Worm (Caenorhabditis elegans): Measurements from ENCODE around the gene lmbr-1.
A peak's percentile ranks its signal among the peaks of the same experiment; 100 is the strongest.

Gene lmbr-1

DNA sequence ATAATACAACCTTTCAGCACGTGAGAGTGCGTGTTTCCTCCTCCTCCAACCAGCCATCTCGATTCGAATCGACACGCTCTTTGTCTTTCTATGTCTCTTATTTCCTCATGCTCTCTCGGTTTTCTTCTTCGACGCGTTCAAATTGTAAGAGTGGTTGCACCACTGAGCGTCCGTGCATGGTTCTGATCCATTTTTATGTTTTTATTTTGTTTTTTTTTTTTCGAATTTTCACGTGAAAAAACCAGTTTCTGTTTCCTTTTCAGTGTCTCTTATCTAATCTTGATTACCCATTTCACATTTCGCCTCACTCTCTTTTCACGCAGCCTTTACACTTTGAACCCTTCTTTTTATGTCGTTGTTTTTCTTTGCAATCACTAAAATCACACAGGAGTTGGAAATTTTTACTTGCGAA is 1.2 kb upstream of the lmbr-1 start (continued):
- TF ChIP-seq daf-8 (GFP tag; IDR thresholded peaks at IDR 0.05) = no peak
- TF ChIP-seq zfp-2 (tag; optimal IDR thresholded peaks at IDR 0.05) = no peak
- TF ChIP-seq nhr-48 (tag; optimal IDR thresholded peaks at IDR 0.05) = peak; percentile 36
- TF ChIP-seq hmg-1.1 (GFP tag; IDR thresholded peaks at IDR 0.05) = 0 out of 2 replicates have a peak, but pooled peaks have one; percentile 14
- peak; percentile 17 to 88 for TF ChIP-seq mdl-1 (tag; optimal IDR thresholded peaks at IDR 0.05)
- peak; percentile 60 for TF ChIP-seq hlh-11 (tag; optimal IDR thresholded peaks at IDR 0.05)
- peak; percentile 20 for TF ChIP-seq mes-2 (tag; optimal IDR thresholded peaks at IDR 0.05; ENCODE audit: poor library complexity, severe bottlenecking)
- no peak for TF ChIP-seq ztf-7 (tag; optimal IDR thresholded peaks at IDR 0.05)
- TF ChIP-seq F10B5.3 (tag; optimal IDR thresholded peaks at IDR 0.05) = no peak
- no peak for TF ChIP-seq arid-1 (GFP tag; conservative IDR thresholded peaks at IDR 0.05)

DNA sequence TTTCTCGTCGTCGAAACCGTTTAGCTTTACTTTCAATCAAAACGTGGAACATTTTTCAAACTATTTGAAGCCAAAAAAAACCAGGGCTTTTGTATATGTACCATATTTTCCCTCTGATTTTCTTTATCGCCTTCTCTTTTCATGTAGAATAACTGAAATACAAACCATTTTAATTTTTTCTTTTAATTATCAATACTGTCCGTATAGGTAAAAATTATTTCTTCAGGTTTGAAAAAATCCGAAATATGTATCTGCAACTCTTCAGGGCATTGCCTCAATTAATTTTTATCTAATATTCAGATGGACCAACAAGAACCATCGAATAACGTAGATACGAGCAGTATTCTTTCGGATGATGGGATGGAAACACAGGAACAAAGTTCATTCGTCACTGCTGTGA is 2.9 kb downstream of the lmbr-1 start, which contains the start of gene met-2:
met-2 (plus strand) TSS at position 301 of the 400 bp plus-strand sequence.
- peak; percentile 2 for TF ChIP-seq mep-1 (tag; optimal IDR thresholded peaks at IDR 0.05)
- TF ChIP-seq T20F7.1 (GFP tag; optimal IDR thresholded peaks at IDR 0.05) = peak; percentile 39
- no peak for TF ChIP-seq lir-3 (tag; optimal IDR thresholded peaks at IDR 0.05)

DNA sequence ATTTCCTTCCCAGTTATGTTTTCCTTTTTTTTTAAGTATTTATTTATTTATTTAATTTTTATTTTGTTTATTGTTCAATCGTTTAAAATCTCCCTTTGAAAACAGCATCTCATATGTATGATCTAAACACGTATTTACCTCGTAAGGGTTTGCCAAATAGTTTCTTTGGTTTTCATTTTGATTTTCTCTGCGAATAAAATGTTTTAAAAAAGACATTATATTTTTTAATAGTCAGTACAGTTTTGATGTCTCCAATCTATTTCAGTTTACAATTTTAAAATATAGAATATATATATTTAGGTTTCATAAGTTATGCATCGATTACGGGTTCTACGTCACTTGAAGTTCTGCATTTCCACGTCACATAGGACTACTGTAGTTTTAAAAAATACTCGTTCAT is 8.6 kb downstream of the lmbr-1 start, which contains the start of gene R05D3.12:
R05D3.12 (plus strand) TSS at position 301 of the 400 bp plus-strand sequence.
- TF ChIP-seq ceh-82 (tag; optimal IDR thresholded peaks at IDR 0.05) (no peak), hlh-30 (tag; optimal IDR thresholded peaks at IDR 0.05; ENCODE audit: insufficient read depth) (no peak), ceh-62 (tag; optimal IDR thresholded peaks at IDR 0.05) (no peak), Y48G9A.11 (GFP tag; IDR thresholded peaks at IDR 0.05) (no peak), pha-4 (GFP tag; IDR thresholded peaks at IDR 0.05) (no peak), pha-4 (tag; optimal IDR thresholded peaks at IDR 0.05) (no peak), zag-1 (tag; optimal IDR thresholded peaks at IDR 0.05) (no peak), hif-1 (tag; optimal IDR thresholded peaks at IDR 0.05) (no peak), ceh-32 (tag; optimal IDR thresholded peaks at IDR 0.05; ENCODE audit: poor library complexity) (no peak), vab-7 (GFP tag; IDR thresholded peaks at IDR 0.05) (no peak), mdl-1 (tag; optimal IDR thresholded peaks at IDR 0.05) (no peak), nhr-111 (GFP tag; optimal IDR thresholded peaks at IDR 0.05) (no peak), ces-1 (GFP tag; optimal IDR thresholded peaks at IDR 0.05) (no peak)

DNA sequence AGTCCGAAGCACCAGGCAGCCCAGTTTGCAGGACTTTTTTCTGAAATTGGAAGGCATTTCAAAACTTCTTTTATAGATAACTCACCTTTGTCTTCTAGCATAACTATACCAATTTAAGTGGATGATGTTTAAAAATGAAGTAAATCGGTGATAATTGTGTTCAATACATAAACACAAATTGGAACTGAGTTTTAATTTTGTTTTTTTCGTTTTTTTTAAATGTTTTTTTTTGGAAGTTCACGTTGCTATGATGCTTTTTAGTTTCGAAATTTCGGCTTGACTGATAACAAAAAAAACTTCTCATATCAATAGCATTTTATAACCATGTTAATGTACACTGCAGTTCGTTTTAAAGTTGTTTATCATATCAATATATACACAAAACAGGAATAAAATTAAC is 17.5 kb downstream of the lmbr-1 start, which contains the start of gene ZK353.4:
ZK353.4 (minus strand) TSS at position 101 of the 400 bp plus-strand sequence.
- TF ChIP-seq mxl-3 (GFP tag; optimal IDR thresholded peaks at IDR 0.05) (no peak), fkh-10 (GFP tag; optimal IDR thresholded peaks at IDR 0.05) (no peak), fos-1 (tag; optimal IDR thresholded peaks at IDR 0.05) (no peak), F26F4.8 (GFP tag; conservative IDR thresholded peaks at IDR 0.05) (no peak), T26A8.4 (GFP tag; IDR thresholded peaks at IDR 0.05) (no peak), ztf-7 (tag; optimal IDR thresholded peaks at IDR 0.05) (no peak), mxl-2 (GFP tag; conservative IDR thresholded peaks at IDR 0.05) (no peak), dmd-9 (GFP tag; IDR thresholded peaks at IDR 0.05) (no peak), Y48G9A.11 (GFP tag; IDR thresholded peaks at IDR 0.05) (no peak), dpl-1 (GFP tag; optimal IDR thresholded peaks at IDR 0.05) (no peak), vab-7 (GFP tag; IDR thresholded peaks at IDR 0.05) (no peak), Y5F2A.4 (GFP tag; optimal IDR thresholded peaks at IDR 0.05) (no peak), nhr-42 (GFP tag; IDR thresholded peaks at IDR 0.05) (no peak), ctbp-1 (GFP tag; IDR thresholded peaks at IDR 0.05) (no peak), sdz-12 (GFP tag; optimal IDR thresholded peaks at IDR 0.05) (no peak), ceh-62 (tag; optimal IDR thresholded peaks at IDR 0.05) (no peak), zfp-3 (GFP tag; conservative IDR thresholded peaks at IDR 0.05) (no peak), php-3 (GFP tag; IDR thresholded peaks at IDR 0.05) (no peak), zip-2 (tag; optimal IDR thresholded peaks at IDR 0.05) (no peak), lin-15B (tag; optimal IDR thresholded peaks at IDR 0.05) (no peak)
